Fruit fly (Drosophila melanogaster): ENCODE results near the gene CG17129.

DNA sequence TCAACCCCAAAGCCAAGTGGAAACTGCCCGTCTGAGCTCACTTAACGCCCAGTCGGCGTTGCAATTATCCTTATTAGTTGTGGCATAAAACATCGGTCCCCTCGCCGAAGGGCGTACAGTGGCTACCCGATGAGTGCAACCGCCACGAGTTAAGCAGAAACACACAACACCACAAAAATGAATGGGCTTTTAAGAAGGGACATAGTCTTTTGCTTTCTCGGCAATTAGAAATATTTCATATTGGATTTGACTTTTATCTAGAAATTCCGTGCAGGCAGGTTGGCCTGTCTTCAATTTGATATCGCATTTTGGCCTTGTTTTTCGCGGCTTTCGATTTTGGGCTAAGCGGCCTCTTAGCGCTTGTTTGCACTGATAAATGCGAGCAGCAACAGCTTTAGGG is 16.2 kb downstream of the CG17129 start:
- TF ChIP-seq lbe (GFP tag; optimal IDR thresholded peaks at IDR 0.05) (peak; percentile 81), Ets97D (GFP tag; optimal IDR thresholded peaks at IDR 0.05) (no peak)
